Fruit fly (Drosophila melanogaster) whole organism, embryonic: ENCODE measurements around the gene vvl.

Experiments
- Atf3 ChIP-seq: fragments of 200-800 bp; sonication (Bioruptor generic); optimal IDR thresholded peaks from 3 replicates; lab custom pipeline; 2016; ENCODE audit warnings: missing biosample characterization, missing genetic modification characterization
- CG10321 ChIP-seq: fragments of 200-800 bp; sonication (Bioruptor generic); IDR thresholded peaks from 2 replicates; pipeline ENCODE4 v1.3.6; 2022; ENCODE audit warnings: missing biosample characterization, missing genetic modification characterization
- CG10959 ChIP-seq: fragments of 200-800 bp; sonication (Bioruptor generic); IDR thresholded peaks from 2 replicates; pipeline ENCODE4 v1.3.6; 2022; ENCODE audit warnings: missing biosample characterization, missing genetic modification characterization
- CG11247 ChIP-seq: fragments of 200-800 bp; sonication (Bioruptor generic); IDR thresholded peaks from 2 replicates; pipeline ENCODE4 v1.3.6; 2022; ENCODE audit warnings: missing biosample characterization, missing genetic modification characterization
- CG12071 ChIP-seq: fragments of 200-800 bp; sonication (Bioruptor generic); optimal IDR thresholded peaks from 3 replicates; lab custom pipeline; 2018; ENCODE audit warnings: missing biosample characterization, mild to moderate bottlenecking, missing genetic modification characterization
- CG12155 ChIP-seq: fragments of 200-800 bp; sonication (Bioruptor generic); optimal IDR thresholded peaks from 3 replicates; lab custom pipeline; 2016; ENCODE audit warnings: missing biosample characterization, missing genetic modification characterization
- CG15514 ChIP-seq: fragments of 200-800 bp; sonication (Bioruptor generic); optimal IDR thresholded peaks from 3 replicates; lab custom pipeline; 2017; ENCODE audit warnings: missing biosample characterization, missing genetic modification characterization, mild to moderate bottlenecking, moderate library complexity, missing genetic modification reagents
- CG15601 ChIP-seq: fragments of 200-800 bp; sonication (Bioruptor generic); optimal IDR thresholded peaks from 3 replicates; lab custom pipeline; 2019; ENCODE audit warnings: missing biosample characterization, mild to moderate bottlenecking, missing genetic modification characterization, moderate library complexity
- CG1647 ChIP-seq: fragments of 200-800 bp; sonication (Bioruptor generic); optimal IDR thresholded peaks from 3 replicates; lab custom pipeline; 2016; ENCODE audit warnings: missing biosample characterization, missing genetic modification characterization
- CG16813 ChIP-seq: fragments of 200-800 bp; sonication (Bioruptor generic); IDR thresholded peaks from 3 replicates; pipeline ENCODE4 v1.3.6; 2022; ENCODE audit warnings: missing biosample characterization, missing genetic modification characterization; ENCODE audit not compliant: partially characterized antibody
- CG17359 ChIP-seq: fragments of 200-800 bp; sonication (Bioruptor generic); optimal IDR thresholded peaks from 3 replicates; lab custom pipeline; 2018; ENCODE audit warnings: missing biosample characterization, mild to moderate bottlenecking, missing genetic modification characterization, moderate library complexity
- CG2116 ChIP-seq: fragments of 200-800 bp; sonication (Bioruptor generic); optimal IDR thresholded peaks from 3 replicates; lab custom pipeline; 2018; ENCODE audit warnings: missing biosample characterization, mild to moderate bottlenecking, missing genetic modification characterization
- CG2889 ChIP-seq: fragments of 200-800 bp; sonication (Bioruptor generic); IDR thresholded peaks from 3 replicates; pipeline ENCODE4 v1.3.6; 2022; ENCODE audit warnings: missing biosample characterization, missing genetic modification characterization
- CG30431 ChIP-seq: fragments of 200-800 bp; sonication (Bioruptor generic); optimal IDR thresholded peaks from 2 replicates; lab custom pipeline; 2017; ENCODE audit warnings: missing biosample characterization, missing genetic modification characterization
- CG33557 ChIP-seq: fragments of 200-800 bp; sonication (Bioruptor generic); optimal IDR thresholded peaks from 2 replicates; lab custom pipeline; 2019; ENCODE audit warnings: missing biosample characterization, mild to moderate bottlenecking, missing genetic modification characterization, moderate library complexity
- CG4424 ChIP-seq: fragments of 200-800 bp; sonication (Bioruptor generic); optimal IDR thresholded peaks from 3 replicates; lab custom pipeline; 2016; ENCODE audit warnings: missing biosample characterization, missing genetic modification characterization
- CG7372 ChIP-seq: fragments of 200-800 bp; sonication (Bioruptor generic); IDR thresholded peaks from 2 replicates; pipeline ENCODE4 v1.3.6; 2022; ENCODE audit warnings: missing biosample characterization, missing genetic modification characterization
- CG7928 ChIP-seq: fragments of 200-800 bp; sonication (Bioruptor generic); optimal IDR thresholded peaks from 2 replicates; lab custom pipeline; 2017; ENCODE audit warnings: missing biosample characterization, mild to moderate bottlenecking, missing genetic modification characterization
- Doc2 ChIP-seq: fragments of 200-800 bp; sonication (Bioruptor generic); IDR thresholded peaks from 2 replicates; pipeline ENCODE4 v1.3.6; 2022; ENCODE audit warnings: missing biosample characterization, missing genetic modification characterization
- Ets65A ChIP-seq: fragments of 200-800 bp; sonication (Bioruptor generic); peaks from one replicate; lab custom pipeline; 2016; ENCODE audit warnings: missing biosample characterization, missing genetic modification characterization
- Meics ChIP-seq: fragments of 200-800 bp; sonication (Bioruptor generic); optimal IDR thresholded peaks from 2 replicates; lab custom pipeline; 2017; ENCODE audit warnings: missing biosample characterization, mild to moderate bottlenecking, missing genetic modification characterization
- Opbp ChIP-seq: fragments of 200-800 bp; sonication (Bioruptor generic); IDR thresholded peaks from 3 replicates; pipeline ENCODE4 v1.3.6; 2022; ENCODE audit warnings: missing biosample characterization, missing genetic modification characterization; ENCODE audit not compliant: partially characterized antibody
- Ptx1 ChIP-seq: fragments of 200-800 bp; sonication (Bioruptor generic); IDR thresholded peaks from 2 replicates; pipeline ENCODE4 v1.3.6; 2022; ENCODE audit warnings: missing biosample characterization, missing genetic modification characterization
- Xbp1 ChIP-seq: fragments of 200-800 bp; sonication (Bioruptor generic); optimal IDR thresholded peaks from 3 replicates; lab custom pipeline; 2016; ENCODE audit warnings: missing biosample characterization, mild to moderate bottlenecking, missing genetic modification characterization
- YL-1 ChIP-seq: fragments of 200-800 bp; sonication (Bioruptor generic); optimal IDR thresholded peaks from 3 replicates; lab custom pipeline; 2017; ENCODE audit warnings: missing biosample characterization, mild to moderate bottlenecking, missing genetic modification characterization
- amos ChIP-seq: fragments of 200-800 bp; sonication (Bioruptor generic); IDR thresholded peaks from 2 replicates; pipeline ENCODE4 v1.3.6; 2022; ENCODE audit warnings: missing biosample characterization, missing genetic modification characterization; ENCODE audit not compliant: partially characterized antibody
- aop ChIP-seq: fragments of 200-800 bp; sonication (Bioruptor generic); IDR thresholded peaks from 2 replicates; pipeline ENCODE4 v1.3.6; 2022; ENCODE audit warnings: missing biosample characterization, missing genetic modification characterization
- ap ChIP-seq: fragments of 200-800 bp; sonication (Bioruptor generic); IDR thresholded peaks from 2 replicates; pipeline ENCODE4 v1.3.6; 2022; ENCODE audit warnings: missing biosample characterization, missing genetic modification characterization
- ase ChIP-seq: fragments of 200-800 bp; sonication (Bioruptor generic); IDR thresholded peaks from 3 replicates; pipeline ENCODE4 v1.3.6; 2022; ENCODE audit warnings: missing biosample characterization, missing genetic modification characterization
- ato ChIP-seq: fragments of 200-800 bp; sonication (Bioruptor generic); IDR thresholded peaks from 2 replicates; pipeline ENCODE4 v1.3.6; 2022; ENCODE audit warnings: missing biosample characterization, missing genetic modification characterization; ENCODE audit not compliant: partially characterized antibody
- chn ChIP-seq: fragments of 200-800 bp; sonication (Bioruptor generic); optimal IDR thresholded peaks from 2 replicates; lab custom pipeline; 2016; ENCODE audit warnings: missing biosample characterization, missing genetic modification characterization
- dan ChIP-seq: fragments of 200-800 bp; sonication (Bioruptor generic); IDR thresholded peaks from 2 replicates; pipeline ENCODE4 v1.3.6; 2022; ENCODE audit warnings: missing biosample characterization, missing genetic modification characterization
- emc ChIP-seq: fragments of 200-800 bp; sonication (Bioruptor generic); optimal IDR thresholded peaks from 2 replicates; lab custom pipeline; 2016; ENCODE audit warnings: missing biosample characterization, missing genetic modification characterization
- fru ChIP-seq: fragments of >200 bp; optimal IDR thresholded peaks from 2 replicates; lab custom pipeline; 2017
- jumu ChIP-seq: fragments of 200-800 bp; sonication (Bioruptor generic); optimal IDR thresholded peaks from 3 replicates; lab custom pipeline; 2016; ENCODE audit warnings: missing biosample characterization, missing genetic modification characterization
- nom ChIP-seq: fragments of 200-800 bp; sonication (Bioruptor generic); optimal IDR thresholded peaks from 2 replicates; lab custom pipeline; 2017; ENCODE audit warnings: missing biosample characterization, missing genetic modification characterization, mild to moderate bottlenecking, moderate library complexity, missing genetic modification reagents
- oc ChIP-seq: fragments of 200-800 bp; sonication (Bioruptor generic); optimal IDR thresholded peaks from 2 replicates; lab custom pipeline; 2018; ENCODE audit warnings: missing biosample characterization, mild to moderate bottlenecking, missing genetic modification characterization, moderate library complexity
- odd ChIP-seq: fragments of 200-800 bp; sonication (Bioruptor generic); optimal IDR thresholded peaks from 2 replicates; lab custom pipeline; 2017; ENCODE audit warnings: missing biosample characterization, mild to moderate bottlenecking, missing genetic modification characterization
- pan ChIP-seq, 4 experiments: fragments of >200 bp in 3 of 4; fragments of 200-800 bp in 1 of 4; sonication (Bioruptor generic) in 1 of 4; optimal IDR thresholded peaks in 3 of 4; IDR thresholded peaks in 1 of 4; 2 replicates each; pipeline versions ENCODE4 v1.3.6 to Lab custom; 2017 to 2022; ENCODE audit warnings: missing biosample characterization in 2 of 4, missing genetic modification characterization in 2 of 4, mixed read lengths in 1 of 4
- peb ChIP-seq: fragments of 200-800 bp; sonication (Bioruptor generic); IDR thresholded peaks from 2 replicates; pipeline ENCODE4 v1.3.6; 2022; ENCODE audit warnings: missing biosample characterization, missing genetic modification characterization
- pnt ChIP-seq: fragments of 200-800 bp; sonication (Bioruptor generic); optimal IDR thresholded peaks from 3 replicates; lab custom pipeline; 2016; ENCODE audit warnings: missing biosample characterization, missing genetic modification characterization
- prd ChIP-seq, 3 experiments: fragments of >200 bp in 2 of 3; fragments of 200-800 bp in 1 of 3; sonication (Bioruptor generic) in 1 of 3; optimal IDR thresholded peaks in 2 of 3; IDR thresholded peaks in 1 of 3; 2 replicates in 2 of 3; 3 replicates in 1 of 3; pipeline versions ENCODE4 v1.3.6 to Lab custom; 2017 to 2022; ENCODE audit warnings: missing biosample characterization in 1 of 3, missing genetic modification characterization in 1 of 3
- pzg ChIP-seq: fragments of 200-800 bp; sonication (Bioruptor generic); optimal IDR thresholded peaks from 3 replicates; lab custom pipeline; 2018; ENCODE audit warnings: missing biosample characterization, mild to moderate bottlenecking, missing genetic modification characterization, moderate library complexity
- run ChIP-seq: fragments of 200-800 bp; sonication (Bioruptor generic); optimal IDR thresholded peaks from 3 replicates; lab custom pipeline; 2018; ENCODE audit warnings: missing biosample characterization, mild to moderate bottlenecking, missing genetic modification characterization
- sob ChIP-seq: fragments of 200-800 bp; sonication (Bioruptor generic); IDR thresholded peaks from 2 replicates; pipeline ENCODE4 v1.3.6; 2022; ENCODE audit warnings: missing biosample characterization, missing genetic modification characterization
- stc ChIP-seq: fragments of 200-800 bp; sonication (Bioruptor generic); IDR thresholded peaks from 2 replicates; pipeline ENCODE4 v1.3.6; 2022; ENCODE audit warnings: missing biosample characterization, missing genetic modification characterization
- tna ChIP-seq: fragments of 200-800 bp; sonication (Bioruptor generic); IDR thresholded peaks from 2 replicates; pipeline ENCODE4 v1.3.6; 2022; ENCODE audit warnings: missing biosample characterization, missing genetic modification characterization; ENCODE audit not compliant: partially characterized antibody
- tup ChIP-seq: fragments of 200-800 bp; sonication (Bioruptor generic); optimal IDR thresholded peaks from 2 replicates; lab custom pipeline; 2016; ENCODE audit warnings: missing biosample characterization, mild to moderate bottlenecking, missing genetic modification characterization, moderate library complexity
- wdn ChIP-seq: fragments of 200-800 bp; sonication (Bioruptor generic); IDR thresholded peaks from 2 replicates; pipeline ENCODE4 v1.3.6; 2022; ENCODE audit warnings: missing biosample characterization, missing genetic modification characterization
- yki ChIP-seq: fragments of >200 bp; optimal IDR thresholded peaks from 3 replicates; lab custom pipeline; 2018
- zfh2 ChIP-seq: fragments of 200-800 bp; sonication (Bioruptor generic); optimal IDR thresholded peaks from 2 replicates; lab custom pipeline; 2016; ENCODE audit warnings: missing biosample characterization, missing genetic modification characterization

Gene vvl

DNA sequence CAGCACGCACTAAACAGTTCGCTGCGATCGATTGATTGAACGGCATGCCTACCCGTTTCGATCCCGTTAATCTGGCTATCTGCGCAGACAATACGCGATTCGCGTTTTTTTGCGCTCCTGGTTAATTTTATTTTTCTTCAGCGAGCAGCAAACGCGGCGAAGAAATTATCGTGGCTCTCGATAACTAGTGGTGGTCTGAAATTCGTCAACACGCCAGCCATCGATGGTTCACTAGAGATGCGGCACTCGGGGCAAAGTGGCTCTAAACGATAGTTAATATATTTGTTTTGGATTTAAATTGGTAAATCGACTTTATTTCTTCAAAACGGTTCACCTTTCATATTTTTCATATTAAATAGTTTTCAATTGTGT, 47.0 kb upstream of the vvl start, which contains the start of gene dikar (continued):
- TF ChIP-seq odd (no peak), Ets65A (GFP tag; lab: Kevin White, UChicago) (peak; percentile 94), Atf3 (GFP tag; lab: Kevin White, UChicago) (peak; percentile 19), tup (no peak), oc (tag; lab: Kevin White, UChicago) (no peak), CG12155 (GFP tag; lab: Kevin White, UChicago) (peak; percentile 34), CG30431 (GFP tag; lab: Kevin White, UChicago) (no peak), YL-1 (GFP tag; lab: Kevin White, UChicago) (no peak), dan (GFP tag; lab: Robert Waterston, UW) (no peak), CG11247 (GFP tag; lab: Robert Waterston, UW) (peak; percentile 75), pan (optimal IDR thresholded peaks at IDR 0.05; lab: Kevin White, UChicago) (no peak), pan (GFP tag; optimal IDR thresholded peaks at IDR 0.05 in 1 of 2, IDR thresholded peaks at IDR 0.05 in 1 of 2) (peak in 1 of 2 experiments; percentile 45), nom (no peak), chn (GFP tag; lab: Kevin White, UChicago) (peak; percentile 43), Ptx1 (GFP tag; lab: Robert Waterston, UW) (peak; percentile 70), CG2889 (GFP tag; lab: Robert Waterston, UW) (peak; percentile 33; the same call in 1 of the 3 replicates), ase (GFP tag; lab: Robert Waterston, UW) (peak; percentile 43; the same call in 1 of the 3 replicates), ap (GFP tag; lab: Robert Waterston, UW) (no peak), yki (lab: Kevin White, UChicago) (no peak), ato (GFP tag; lab: Robert Waterston, UW) (peak; percentile 66), CG10321 (GFP tag; lab: Robert Waterston, UW) (no peak), run (tag; lab: Kevin White, UChicago) (no peak), CG33557 (GFP tag; lab: Kevin White, UChicago) (peak; percentile 38), Meics (GFP tag; lab: Kevin White, UChicago) (peak; percentile 51), CG12071 (no peak), CG17359 (no peak), emc (GFP tag; lab: Kevin White, UChicago) (no peak), pzg (GFP tag; lab: Kevin White, UChicago) (peak; percentile 40), peb (GFP tag; lab: Robert Waterston, UW) (peak; percentile 45), CG15601 (tag; lab: Kevin White, UChicago) (no peak), amos (GFP tag; lab: Robert Waterston, UW) (peak; percentile 92), CG4424 (GFP tag; lab: Kevin White, UChicago) (peak; percentile 31), sob (peak; percentile 75), jumu (GFP tag; lab: Kevin White, UChicago) (peak; percentile 22), zfh2 (peak; percentile 58), CG7372 (GFP tag; lab: Robert Waterston, UW) (peak; percentile 67), aop (peak; percentile 74; the same call in 1 of the 2 replicates), CG10959 (GFP tag; lab: Robert Waterston, UW) (peak; percentile 28; the same call in 1 of the 2 replicates), CG1647 (peak; percentile 18), Doc2 (no peak), CG7928 (no peak), CG15514 (GFP tag; lab: Kevin White, UChicago) (peak; percentile 26), pnt (peak; percentile 38), tna (GFP tag; lab: Robert Waterston, UW) (peak; percentile 58), prd (optimal IDR thresholded peaks at IDR 0.05; lab: Kevin White, UChicago) (no peak), prd (GFP tag; IDR thresholded peaks at IDR 0.05; lab: Robert Waterston, UW) (peak; percentile 77), stc (GFP tag; lab: Robert Waterston, UW) (no peak), Xbp1 (GFP tag; lab: Kevin White, UChicago) (peak; percentile 65), CG2116 (GFP tag; lab: Kevin White, UChicago) (no peak), Opbp (peak; percentile 94), wdn (GFP tag; lab: Robert Waterston, UW) (peak; percentile 56; the same call in 1 of the 2 replicates), CG16813 (GFP tag; lab: Robert Waterston, UW) (peak; percentile 89), fru (lab: Kevin White, UChicago) (no peak)
